Fruit fly (Drosophila melanogaster) whole organism, embryonic: Measurements from ENCODE around the gene CG16956.

Experiments used
- Awh ChIP-seq: fragments of 200-800 bp; sonication (Bioruptor generic); IDR thresholded peaks from 2 replicates; pipeline ENCODE4, ENCODE4 v1.3.6; 2022; ENCODE audit warnings: missing biosample characterization, missing genetic modification characterization
- BtbVII ChIP-seq: fragments of 200-800 bp; sonication (Bioruptor generic); optimal IDR thresholded peaks from 3 replicates; lab custom pipeline; 2017; ENCODE audit warnings: missing biosample characterization, mild to moderate bottlenecking, missing genetic modification characterization
- CG10543 ChIP-seq: fragments of 200-800 bp; sonication (Bioruptor generic); optimal IDR thresholded peaks from 3 replicates; lab custom pipeline; 2017; ENCODE audit warnings: missing biosample characterization, mild to moderate bottlenecking, missing genetic modification characterization, moderate library complexity
- CG11398 ChIP-seq: fragments of 200-800 bp; sonication (Bioruptor generic); optimal IDR thresholded peaks from 2 replicates; lab custom pipeline; 2016; ENCODE audit warnings: missing biosample characterization, missing genetic modification characterization
- CG11695 ChIP-seq: fragments of 200-800 bp; sonication (Bioruptor generic); IDR thresholded peaks from 3 replicates; pipeline ENCODE4 v1.3.6; 2022; ENCODE audit warnings: missing biosample characterization, missing genetic modification characterization
- CG12071 ChIP-seq: fragments of 200-800 bp; sonication (Bioruptor generic); optimal IDR thresholded peaks from 3 replicates; lab custom pipeline; 2018; ENCODE audit warnings: missing biosample characterization, mild to moderate bottlenecking, missing genetic modification characterization
- CG12104 ChIP-seq: fragments of 200-800 bp; sonication (Bioruptor generic); optimal IDR thresholded peaks from 3 replicates; lab custom pipeline; 2016; ENCODE audit warnings: missing biosample characterization, missing genetic modification characterization
- CG13894 ChIP-seq: fragments of 200-800 bp; sonication (Bioruptor generic); optimal IDR thresholded peaks from 3 replicates; lab custom pipeline; 2018; ENCODE audit warnings: missing biosample characterization, mild to moderate bottlenecking, missing genetic modification characterization, moderate library complexity
- CG15601 ChIP-seq: fragments of 200-800 bp; sonication (Bioruptor generic); optimal IDR thresholded peaks from 3 replicates; lab custom pipeline; 2019; ENCODE audit warnings: missing biosample characterization, mild to moderate bottlenecking, missing genetic modification characterization, moderate library complexity
- CG1647 ChIP-seq: fragments of 200-800 bp; sonication (Bioruptor generic); optimal IDR thresholded peaks from 3 replicates; lab custom pipeline; 2016; ENCODE audit warnings: missing biosample characterization, missing genetic modification characterization
- CG16863 ChIP-seq: fragments of 200-800 bp; sonication (Bioruptor generic); optimal IDR thresholded peaks from 3 replicates; lab custom pipeline; 2016; ENCODE audit warnings: missing biosample characterization, missing genetic modification characterization
- CG17359 ChIP-seq: fragments of 200-800 bp; sonication (Bioruptor generic); optimal IDR thresholded peaks from 3 replicates; lab custom pipeline; 2018; ENCODE audit warnings: missing biosample characterization, mild to moderate bottlenecking, missing genetic modification characterization, moderate library complexity
- CG1792 ChIP-seq: fragments of 200-800 bp; sonication (Bioruptor generic); optimal IDR thresholded peaks from 2 replicates; lab custom pipeline; 2016; ENCODE audit warnings: missing biosample characterization, missing genetic modification characterization
- CG18764 ChIP-seq: fragments of 200-800 bp; sonication (Bioruptor generic); optimal IDR thresholded peaks from 3 replicates; lab custom pipeline; 2016; ENCODE audit warnings: missing biosample characterization, missing genetic modification characterization
- CG32772 ChIP-seq: fragments of 200-800 bp; sonication (Bioruptor generic); IDR thresholded peaks from 2 replicates; pipeline ENCODE4 v1.3.6; 2022; ENCODE audit warnings: missing biosample characterization, missing genetic modification characterization
- CG34422 ChIP-seq: fragments of 200-800 bp; sonication (Bioruptor generic); IDR thresholded peaks from 3 replicates; pipeline ENCODE4 v1.3.6; 2022; ENCODE audit warnings: missing biosample characterization, missing genetic modification characterization
- CG3995 ChIP-seq: fragments of 200-800 bp; sonication (Bioruptor generic); optimal IDR thresholded peaks from 3 replicates; lab custom pipeline; 2016; ENCODE audit warnings: missing biosample characterization, missing genetic modification characterization
- CG7271 ChIP-seq: fragments of 200-800 bp; sonication (Bioruptor generic); optimal IDR thresholded peaks from 2 replicates; lab custom pipeline; 2018; ENCODE audit warnings: missing biosample characterization, mild to moderate bottlenecking, missing genetic modification characterization, moderate library complexity
- CG7786 ChIP-seq: fragments of 200-800 bp; sonication (Bioruptor generic); optimal IDR thresholded peaks from 2 replicates; lab custom pipeline; 2016; ENCODE audit warnings: missing biosample characterization, missing genetic modification characterization
- Chrac-16 ChIP-seq: fragments of 200-800 bp; sonication (Bioruptor generic); optimal IDR thresholded peaks from 3 replicates; lab custom pipeline; 2016; ENCODE audit warnings: missing biosample characterization, missing genetic modification characterization
- CoRest ChIP-seq: fragments of 200-800 bp; sonication (Bioruptor generic); optimal IDR thresholded peaks from 3 replicates; lab custom pipeline; 2018; ENCODE audit warnings: missing biosample characterization, mild to moderate bottlenecking, missing genetic modification characterization, moderate library complexity
- CrebB ChIP-seq: fragments of 200-800 bp; sonication (Bioruptor generic); optimal IDR thresholded peaks from 3 replicates; lab custom pipeline; 2018; ENCODE audit warnings: missing biosample characterization, mild to moderate bottlenecking, missing genetic modification characterization
- HLH3B ChIP-seq: fragments of 200-800 bp; sonication (Bioruptor generic); IDR thresholded peaks from 2 replicates; pipeline ENCODE4 v1.3.6; 2022; ENCODE audit warnings: missing biosample characterization, missing genetic modification characterization
- HmgZ ChIP-seq: fragments of 200-800 bp; sonication (Bioruptor generic); optimal IDR thresholded peaks from 2 replicates; lab custom pipeline; 2018; ENCODE audit warnings: missing biosample characterization, mild to moderate bottlenecking, missing genetic modification characterization
- Hmr ChIP-seq: fragments of 200-800 bp; sonication (Bioruptor generic); optimal IDR thresholded peaks from 3 replicates; lab custom pipeline; 2017; ENCODE audit warnings: mild to moderate bottlenecking, missing biosample characterization, missing genetic modification reagents, missing genetic modification characterization
- Hmx ChIP-seq: fragments of 200-800 bp; sonication (Bioruptor generic); optimal IDR thresholded peaks from 2 replicates; lab custom pipeline; 2016; ENCODE audit warnings: missing biosample characterization, missing genetic modification characterization
- Kr ChIP-seq: fragments of 200-800 bp; sonication (Bioruptor generic); optimal IDR thresholded peaks from 2 replicates; lab custom pipeline; 2017; ENCODE audit warnings: missing biosample characterization, mild to moderate bottlenecking, missing genetic modification characterization
- MESR4 ChIP-seq: fragments of 200-800 bp; sonication (Bioruptor generic); optimal IDR thresholded peaks from 2 replicates; lab custom pipeline; 2018; ENCODE audit warnings: missing biosample characterization, mild to moderate bottlenecking, missing genetic modification characterization, moderate library complexity
- Med ChIP-seq: fragments of 200-800 bp; sonication (Bioruptor generic); peaks from one replicate; lab custom pipeline; 2016; ENCODE audit warnings: missing biosample characterization, missing genetic modification characterization, mild to moderate bottlenecking, inconsistent platforms, moderate library complexity
- NfI ChIP-seq: fragments of 200-800 bp; sonication (Bioruptor generic); optimal IDR thresholded peaks from 3 replicates; lab custom pipeline; 2018; ENCODE audit warnings: missing biosample characterization, mild to moderate bottlenecking, missing genetic modification characterization, moderate library complexity
- Rx ChIP-seq: fragments of 200-800 bp; sonication (Bioruptor generic); IDR thresholded peaks from 2 replicates; pipeline ENCODE4 v1.3.6; 2022; ENCODE audit warnings: missing biosample characterization, missing genetic modification characterization
- Taf1 ChIP-seq: fragments of 200-800 bp; sonication (Bioruptor generic); IDR thresholded peaks from 2 replicates; pipeline ENCODE4 v1.3.6; 2022; ENCODE audit warnings: missing biosample characterization, missing genetic modification characterization
- abd-A ChIP-seq: fragments of 200-800 bp; sonication (Bioruptor generic); optimal IDR thresholded peaks from 3 replicates; lab custom pipeline; 2019; ENCODE audit warnings: missing biosample characterization, mild to moderate bottlenecking, missing genetic modification characterization, moderate library complexity
- ac ChIP-seq: fragments of 200-800 bp; sonication (Bioruptor generic); optimal IDR thresholded peaks from 3 replicates; lab custom pipeline; 2017; ENCODE audit warnings: missing biosample characterization, mild to moderate bottlenecking, missing genetic modification characterization
- bbx ChIP-seq: fragments of 200-800 bp; sonication (Bioruptor generic); IDR thresholded peaks from 2 replicates; pipeline ENCODE4 v1.3.6; 2022; ENCODE audit warnings: missing biosample characterization, missing genetic modification characterization; ENCODE audit not compliant: partially characterized antibody
- bowl ChIP-seq: fragments of 200-800 bp; sonication (Bioruptor generic); IDR thresholded peaks from 2 replicates; pipeline ENCODE4 v1.3.6; 2022; ENCODE audit warnings: missing biosample characterization, missing genetic modification characterization
- bsh ChIP-seq, 2 experiments: fragments of 200-800 bp; sonication (Bioruptor generic); optimal IDR thresholded peaks; 2 replicates each; lab custom pipeline; 2017 to 2018; ENCODE audit warnings: mild to moderate bottlenecking in 2 of 2, missing biosample characterization in 2 of 2, missing genetic modification characterization in 2 of 2, moderate library complexity in 1 of 2
- cas ChIP-seq: fragments of 200-800 bp; sonication (Bioruptor generic); IDR thresholded peaks from 2 replicates; pipeline ENCODE4 v1.3.6; 2022; ENCODE audit warnings: missing biosample characterization, missing genetic modification characterization
- da ChIP-seq: fragments of 200-800 bp; sonication (Bioruptor generic); optimal IDR thresholded peaks from 2 replicates; lab custom pipeline; 2016; ENCODE audit warnings: missing biosample characterization, missing genetic modification characterization
- emc ChIP-seq: fragments of 200-800 bp; sonication (Bioruptor generic); optimal IDR thresholded peaks from 2 replicates; lab custom pipeline; 2016; ENCODE audit warnings: missing biosample characterization, missing genetic modification characterization
- fd96Cb ChIP-seq: fragments of 200-800 bp; sonication (Bioruptor generic); optimal IDR thresholded peaks from 2 replicates; lab custom pipeline; 2018; ENCODE audit warnings: missing biosample characterization, mild to moderate bottlenecking, missing genetic modification characterization, moderate library complexity
- ftz-f1 ChIP-seq: fragments of 200-800 bp; sonication (Bioruptor generic); optimal IDR thresholded peaks from 2 replicates; lab custom pipeline; 2016; ENCODE audit warnings: missing biosample characterization, missing genetic modification characterization
- fu2 ChIP-seq: fragments of 200-800 bp; sonication (Bioruptor generic); optimal IDR thresholded peaks from 2 replicates; lab custom pipeline; 2016; ENCODE audit warnings: missing biosample characterization, missing genetic modification characterization
- gfzf ChIP-seq: fragments of 200-800 bp; sonication (Bioruptor generic); optimal IDR thresholded peaks from 2 replicates; lab custom pipeline; 2016; ENCODE audit warnings: missing biosample characterization, mild to moderate bottlenecking, missing genetic modification characterization, moderate library complexity
- her ChIP-seq: fragments of 200-800 bp; sonication (Bioruptor generic); optimal IDR thresholded peaks from 2 replicates; lab custom pipeline; 2016; ENCODE audit warnings: missing biosample characterization, missing genetic modification characterization
- mam ChIP-seq: fragments of 200-800 bp; sonication (Bioruptor generic); optimal IDR thresholded peaks from 3 replicates; lab custom pipeline; 2016; ENCODE audit warnings: missing biosample characterization, missing genetic modification characterization
- pb ChIP-seq: fragments of 200-800 bp; sonication (Bioruptor generic); optimal IDR thresholded peaks from 3 replicates; lab custom pipeline; 2016; ENCODE audit warnings: missing biosample characterization, missing genetic modification characterization
- repo ChIP-seq: fragments of 200-800 bp; sonication (Bioruptor generic); optimal IDR thresholded peaks from 2 replicates; lab custom pipeline; 2016; ENCODE audit warnings: missing biosample characterization, missing genetic modification characterization
- salm ChIP-seq: fragments of 200-800 bp; sonication (Bioruptor generic); optimal IDR thresholded peaks from 2 replicates; lab custom pipeline; 2018; ENCODE audit warnings: missing biosample characterization, mild to moderate bottlenecking, missing genetic modification characterization
- tgo ChIP-seq: fragments of 200-800 bp; sonication (Bioruptor generic); IDR thresholded peaks from 3 replicates; pipeline ENCODE4 v1.3.6; 2022; ENCODE audit warnings: missing biosample characterization, missing genetic modification characterization
- toy ChIP-seq: fragments of 200-800 bp; sonication (Bioruptor generic); IDR thresholded peaks from 2 replicates; pipeline ENCODE4 v1.3.6; 2022; ENCODE audit warnings: missing biosample characterization, missing genetic modification characterization
- zf30C ChIP-seq: fragments of 200-800 bp; sonication (Bioruptor generic); optimal IDR thresholded peaks from 3 replicates; lab custom pipeline; 2018; ENCODE audit warnings: missing biosample characterization, mild to moderate bottlenecking, missing genetic modification characterization

The CG16956 gene

dm6 chr2L:13370762-13371161, 43.6 kb downstream of the CG16956 start, which contains the start of gene ND-B22 (continued):
- no peak for TF ChIP-seq da (GFP tag; lab: Kevin White, UChicago)
- no peak for TF ChIP-seq BtbVII
- no peak for TF ChIP-seq toy (GFP tag; lab: Robert Waterston, UW)
- no peak for TF ChIP-seq CG32772
- peak in 1 of 2 experiments; percentile 26 for TF ChIP-seq bsh (GFP tag; optimal IDR thresholded peaks at IDR 0.05; lab: Kevin White, UChicago)
- no peak for TF ChIP-seq Kr (GFP tag; lab: Kevin White, UChicago)
- no peak for TF ChIP-seq Taf1 (GFP tag; lab: Robert Waterston, UW)
- peak; percentile 68 for TF ChIP-seq NfI (GFP tag; lab: Kevin White, UChicago)
- peak; percentile 38 for TF ChIP-seq Hmr (GFP tag; lab: Kevin White, UChicago)
- no peak for TF ChIP-seq gfzf
- TF ChIP-seq mam (GFP tag; lab: Kevin White, UChicago), result peak; percentile 58
- no peak for TF ChIP-seq ftz-f1 (GFP tag; lab: Kevin White, UChicago)
- TF ChIP-seq CG1792 (GFP tag; lab: Kevin White, UChicago), result no peak
- no peak for TF ChIP-seq ac (GFP tag; lab: Kevin White, UChicago)
- peak; percentile 35; the same call in 1 of the 3 replicates for TF ChIP-seq CG34422 (GFP tag; lab: Robert Waterston, UW)
- peak; percentile 90 for TF ChIP-seq MESR4 (GFP tag; lab: Kevin White, UChicago)
- TF ChIP-seq emc (GFP tag; lab: Kevin White, UChicago), result no peak
- peak; percentile 38 for TF ChIP-seq CG10543
- TF ChIP-seq cas (GFP tag; lab: Robert Waterston, UW), result no peak
- no peak for TF ChIP-seq pb
- peak; percentile 88 for TF ChIP-seq Med
- TF ChIP-seq CG17359 (tag; lab: Kevin White, UChicago), result peak; percentile 25
- no peak for TF ChIP-seq tgo
- no peak for TF ChIP-seq zf30C (GFP tag; lab: Kevin White, UChicago)
- no peak for TF ChIP-seq CG11695 (GFP tag; lab: Robert Waterston, UW)
- TF ChIP-seq CG3995 (GFP tag; lab: Kevin White, UChicago), result peak; percentile 32
- TF ChIP-seq bbx (GFP tag; lab: Robert Waterston, UW), result peak; percentile 41
- no peak for TF ChIP-seq Awh (GFP tag; lab: Robert Waterston, UW)
- TF ChIP-seq CG12071, result no peak
- no peak for TF ChIP-seq Hmx
- TF ChIP-seq Chrac-16, result peak; percentile 15
- no peak for TF ChIP-seq abd-A (tag; lab: Kevin White, UChicago)
- TF ChIP-seq CG16863 (GFP tag; lab: Kevin White, UChicago), result no peak
- no peak for TF ChIP-seq fd96Cb (tag; lab: Kevin White, UChicago)
- peak; percentile 8 for TF ChIP-seq repo
- peak; percentile 8 for TF ChIP-seq CG13894 (tag; lab: Kevin White, UChicago)
- TF ChIP-seq CG15601 (tag; lab: Kevin White, UChicago), result peak; percentile 52
- peak; percentile 5 for TF ChIP-seq CG7786 (GFP tag; lab: Kevin White, UChicago)
- no peak for TF ChIP-seq HLH3B (GFP tag; lab: Robert Waterston, UW)
- no peak for TF ChIP-seq her (GFP tag; lab: Kevin White, UChicago)
- no peak for TF ChIP-seq CG12104 (GFP tag; lab: Kevin White, UChicago)
- TF ChIP-seq CG1647 (GFP tag; lab: Kevin White, UChicago), result peak; percentile 54
- TF ChIP-seq HmgZ (tag; lab: Kevin White, UChicago), result peak; percentile 65
- TF ChIP-seq Rx (GFP tag; lab: Robert Waterston, UW), result peak; percentile 35
- no peak for TF ChIP-seq CG18764 (GFP tag; lab: Kevin White, UChicago)
- TF ChIP-seq fu2 (GFP tag; lab: Kevin White, UChicago), result peak; percentile 25
- no peak for TF ChIP-seq bowl (GFP tag; lab: Robert Waterston, UW)
- TF ChIP-seq CG11398, result no peak
- TF ChIP-seq CG7271 (tag; lab: Kevin White, UChicago), result no peak
- no peak for TF ChIP-seq salm (tag; lab: Kevin White, UChicago)
- peak; percentile 6 for TF ChIP-seq CoRest (tag; lab: Kevin White, UChicago)
- TF ChIP-seq CrebB (tag; lab: Kevin White, UChicago), result no peak
